Worm (Caenorhabditis elegans) whole organism, mixed stage, embryonic: Measurements from ENCODE around the gene rab-28.

Experiments
- bed-3 ChIP-seq: fragments of 200-800 bp; sonication (Bioruptor generic); optimal IDR thresholded peaks from 3 replicates; lab custom pipeline; 2018; ENCODE audit warnings: mild to moderate bottlenecking, missing genetic modification characterization, moderate library complexity, missing compliant biosample characterization
- ceh-39 ChIP-seq: fragments of 150-350 bp; optimal IDR thresholded peaks from 2 replicates; lab custom pipeline; 2014; ENCODE audit warnings: missing biosample characterization, missing genetic modification characterization
- ceh-83 ChIP-seq: fragments of 200-800 bp; sonication (Bioruptor generic); optimal IDR thresholded peaks from 2 replicates; lab custom pipeline; 2018; ENCODE audit warnings: mild to moderate bottlenecking, missing genetic modification characterization, missing compliant biosample characterization
- cnd-1 ChIP-seq: fragments of 200-800 bp; sonication (Bioruptor generic); optimal IDR thresholded peaks from 2 replicates; lab custom pipeline; 2018; ENCODE audit warnings: mild to moderate bottlenecking, missing genetic modification characterization, missing compliant biosample characterization
- elt-1 ChIP-seq: sonication (generic microtip); optimal IDR thresholded peaks from 2 replicates; lab custom pipeline; 2017; ENCODE audit warnings: missing genetic modification characterization, mild to moderate bottlenecking, missing compliant biosample characterization, antibody characterized with exemption, moderate library complexity, borderline replicate concordance; ENCODE audit not compliant: insufficient read depth
- elt-3 ChIP-seq: fragments of 150-350 bp; optimal IDR thresholded peaks from 2 replicates; lab custom pipeline; 2014; ENCODE audit warnings: missing biosample characterization, missing genetic modification characterization
- ham-2 ChIP-seq: fragments of 200-800 bp; sonication (Bioruptor generic); optimal IDR thresholded peaks from 2 replicates; lab custom pipeline; 2018; ENCODE audit warnings: mild to moderate bottlenecking, missing genetic modification characterization, missing compliant biosample characterization
- mab-5 ChIP-seq: fragments of 150-350 bp; optimal IDR thresholded peaks from 2 replicates; lab custom pipeline; 2014; ENCODE audit warnings: missing biosample characterization, missing genetic modification characterization
- mep-1 ChIP-seq: fragments of 150-350 bp; optimal IDR thresholded peaks from 2 replicates; lab custom pipeline; 2017; ENCODE audit warnings: missing biosample characterization, missing genetic modification reagents, missing genetic modification characterization, inconsistent platforms
- pha-4 ChIP-seq: fragments of 150-350 bp; optimal IDR thresholded peaks from 2 replicates; lab custom pipeline; 2018; ENCODE audit warnings: missing biosample characterization, missing genetic modification reagents, missing genetic modification characterization
- unc-39 ChIP-seq: fragments of 150-350 bp; optimal IDR thresholded peaks from 2 replicates; lab custom pipeline; 2014; ENCODE audit warnings: missing biosample characterization, missing genetic modification characterization
- unc-62 ChIP-seq: fragments of 150-350 bp; optimal IDR thresholded peaks from 2 replicates; lab custom pipeline; 2014; ENCODE audit warnings: missing biosample characterization, missing genetic modification reagents, missing genetic modification characterization
- ztf-11 ChIP-seq: fragments of 150-350 bp; optimal IDR thresholded peaks from 2 replicates; lab custom pipeline; 2014; ENCODE audit warnings: missing biosample characterization, missing genetic modification characterization

DNA sequence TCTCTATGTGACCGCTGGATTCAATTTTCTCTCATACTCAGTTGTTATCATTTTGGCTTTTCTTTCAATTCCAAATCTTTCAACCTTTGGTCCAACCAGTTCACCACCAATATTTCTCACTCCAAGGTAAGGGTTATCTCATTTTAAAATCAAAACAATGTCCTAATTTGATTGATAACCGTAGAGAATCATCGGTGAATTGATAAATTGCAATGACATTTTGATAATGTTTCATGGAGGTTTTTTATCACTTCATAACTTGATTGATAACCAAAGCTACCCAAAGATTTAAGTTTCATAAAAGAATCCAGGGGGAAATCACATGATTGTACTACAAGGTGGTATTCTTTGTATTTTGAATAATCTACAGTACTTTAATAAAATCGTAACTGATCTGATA lies 4.7 kb downstream of the rab-28 start:
- TF ChIP-seq ceh-83 (GFP tag; lab: Kevin White, UChicago) (no peak), cnd-1 (tag; lab: Kevin White, UChicago) (no peak), bed-3 (GFP tag; lab: Kevin White, UChicago) (no peak), ham-2 (GFP tag; lab: Kevin White, UChicago) (no peak), elt-1 (no peak), elt-3 (tag; lab: Kevin White, UChicago) (no peak), unc-62 (GFP tag; lab: Kevin White, UChicago) (no peak), ceh-39 (tag; lab: Kevin White, UChicago) (no peak), ztf-11 (tag; lab: Kevin White, UChicago) (no peak), mab-5 (tag; lab: Kevin White, UChicago) (no peak), unc-39 (tag; lab: Kevin White, UChicago) (no peak), mep-1 (tag; lab: Kevin White, UChicago) (no peak), pha-4 (tag; lab: Kevin White, UChicago) (no peak)
